Fruit fly (Drosophila melanogaster) whole organism: Measurements from ENCODE around the gene ND-51.

Experiments
- EcR ChIP-seq, 2 experiments: fragments of >200 bp; optimal IDR thresholded peaks; 2 replicates each; lab custom pipeline; 2017; ENCODE audit warnings: missing biosample characterization in 2 of 2, missing genetic modification characterization in 2 of 2, missing genetic modification reagents in 2 of 2
- psq ChIP-seq: fragments of >200 bp; optimal IDR thresholded peaks from 2 replicates; lab custom pipeline; 2017

DNA sequence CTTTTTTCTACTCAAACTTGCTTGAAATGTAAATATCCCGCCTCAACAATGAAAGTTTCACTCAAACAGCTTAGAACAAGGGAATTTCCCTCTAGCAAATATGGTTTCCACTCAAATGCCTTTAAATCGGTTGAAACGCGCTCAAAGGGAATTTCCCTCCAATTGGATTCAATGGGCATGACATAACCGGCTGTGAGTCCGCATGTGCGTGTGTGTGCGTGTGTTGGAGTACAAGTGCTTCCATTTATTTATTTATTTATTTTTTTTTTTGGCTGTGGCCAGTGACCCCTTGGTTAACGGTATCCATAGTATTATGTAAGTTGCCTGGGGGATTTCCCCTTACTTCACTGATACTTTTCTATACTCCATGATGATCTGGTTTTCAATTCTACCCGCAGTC is 13.6 kb upstream of the ND-51 start:
- TF ChIP-seq EcR (GFP tag; optimal IDR thresholded peaks at IDR 0.05; lab: Kevin White, UChicago) (no peak), psq (lab: Kevin White, UChicago) (no peak)
